Worm (Caenorhabditis elegans) whole organism, L4 larva: ENCODE results near the gene K04C1.2.

Source experiments
- fos-1 ChIP-seq: fragments of 150-350 bp; optimal IDR thresholded peaks from 2 replicates; lab custom pipeline; 2014; ENCODE audit warnings: missing biosample characterization, missing genetic modification characterization
- lin-38 ChIP-seq: fragments of 200-800 bp; sonication (Bioruptor generic); IDR thresholded peaks from 2 replicates; pipeline ENCODE4 v1.3.6; 2022; ENCODE audit warnings: missing genetic modification reagents, missing genetic modification characterization, missing compliant biosample characterization
- lir-3 ChIP-seq: sonication (generic microtip); optimal IDR thresholded peaks from 2 replicates; lab custom pipeline; 2016; ENCODE audit warnings: mild to moderate bottlenecking, missing genetic modification characterization, missing compliant biosample characterization
- nhr-11 ChIP-seq: fragments of 150-350 bp; optimal IDR thresholded peaks from 2 replicates; lab custom pipeline; 2014; ENCODE audit warnings: missing biosample characterization, missing genetic modification characterization
- nhr-77 ChIP-seq: fragments of 150-350 bp; optimal IDR thresholded peaks from 2 replicates; lab custom pipeline; 2014; ENCODE audit warnings: missing biosample characterization, missing genetic modification characterization
- skn-1 ChIP-seq: fragments of 150-350 bp; optimal IDR thresholded peaks from 2 replicates; lab custom pipeline; 2014; ENCODE audit warnings: missing biosample characterization, missing genetic modification characterization
- unc-62 ChIP-seq, 3 experiments: fragments of 150-350 bp in 1 of 3; sonication (generic microtip); optimal IDR thresholded peaks in 2 of 3; peaks in 1 of 3; 1 replicate in 1 of 3; 2 replicates in 2 of 3; lab custom pipeline; 2014 to 2017; ENCODE audit warnings: missing biosample characterization in 3 of 3, missing genetic modification characterization in 3 of 3, missing genetic modification reagents in 3 of 3, missing genotype in 1 of 3
- zfp-3 ChIP-seq: fragments of 200-800 bp; sonication (Bioruptor generic); conservative IDR thresholded peaks from 2 replicates; pipeline ENCODE4 v1.3.6; 2022; ENCODE audit warnings: missing genetic modification reagents, missing genetic modification characterization, missing compliant biosample characterization

DNA sequence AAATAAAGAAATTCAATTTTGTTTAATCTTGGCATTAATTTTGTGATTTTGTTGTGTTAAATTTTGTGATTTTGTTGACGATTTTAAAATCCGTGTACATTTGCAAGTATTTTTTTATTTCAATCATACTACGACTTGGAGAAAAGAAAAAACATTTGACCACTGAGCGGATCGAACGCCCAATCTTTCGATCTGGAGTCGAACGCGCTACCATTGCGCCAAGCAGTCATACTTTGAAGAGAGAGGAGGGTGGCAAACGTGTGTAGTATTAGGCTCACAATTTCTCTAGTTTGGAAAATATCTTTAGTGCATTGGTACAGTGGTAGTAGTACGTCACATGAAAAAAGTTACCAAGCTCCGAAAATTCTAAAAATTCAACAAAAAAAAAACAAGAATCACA, 9.7 kb upstream of the K04C1.2 start:
- TF ChIP-seq lir-3 (tag; lab: Kevin White, UChicago): no peak
- TF ChIP-seq unc-62 (GFP tag; optimal IDR thresholded peaks at IDR 0.05 in 1 of 2; lab: Kevin White, UChicago): no peak
- no peak for TF ChIP-seq unc-62 (tag; optimal IDR thresholded peaks at IDR 0.05; lab: Kevin White, UChicago)
- no peak for TF ChIP-seq zfp-3
- TF ChIP-seq skn-1 (tag; lab: Kevin White, UChicago): no peak
- no peak for TF ChIP-seq fos-1 (tag; lab: Kevin White, UChicago)
- no peak for TF ChIP-seq nhr-77 (tag; lab: Kevin White, UChicago)
- TF ChIP-seq nhr-11 (tag; lab: Kevin White, UChicago): peak; percentile 14
- TF ChIP-seq lin-38 (GFP tag; lab: Robert Waterston, UW): no peak
